Worm (Caenorhabditis elegans): ENCODE results near the gene Y71H2AM.20.

DNA sequence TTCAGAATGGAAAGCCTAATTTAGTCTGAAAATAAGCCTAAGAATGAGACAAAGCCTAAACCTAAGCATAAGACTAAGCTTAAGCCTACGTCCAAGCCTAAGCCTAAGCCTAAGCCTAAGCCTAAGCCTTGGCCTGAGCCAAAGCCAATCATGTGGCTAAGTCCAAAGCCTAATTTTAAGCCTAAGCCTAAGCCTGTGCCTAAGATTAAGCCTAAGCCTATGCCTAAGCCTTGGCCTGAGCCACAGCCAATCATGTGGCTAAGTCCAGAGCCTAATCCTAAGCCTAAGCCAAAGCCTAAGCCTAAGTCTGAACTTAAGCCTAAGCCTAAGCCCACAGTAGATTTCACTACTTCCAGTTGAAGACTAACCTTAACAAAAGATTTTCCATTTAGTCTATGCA lies 28.3 kb downstream of the Y71H2AM.20 start:
- TF ChIP-seq hlh-4 (tag; optimal IDR thresholded peaks at IDR 0.05) (no peak), nhr-237 (tag; optimal IDR thresholded peaks at IDR 0.05) (no peak), nhr-28 (tag; optimal IDR thresholded peaks at IDR 0.05) (no peak), ets-5 (GFP tag; IDR thresholded peaks at IDR 0.05) (no peak), jun-1 (tag; optimal IDR thresholded peaks at IDR 0.05) (no peak), ama-1 (optimal IDR thresholded peaks at IDR 0.05) (no peak)

Measured in whole organism, L1 larva.